Worm (Caenorhabditis elegans) whole organism, mixed stage, embryonic: ENCODE measurements around the gene F35H10.5.

Source experiments
- elt-3 ChIP-seq: fragments of 150-350 bp; optimal IDR thresholded peaks from 2 replicates; lab custom pipeline; 2014; ENCODE audit warnings: missing biosample characterization, missing genetic modification characterization
- lin-13 ChIP-seq: fragments of 150-350 bp; optimal IDR thresholded peaks from 2 replicates; lab custom pipeline; 2014; ENCODE audit warnings: missing biosample characterization, missing genetic modification characterization
- lsy-2 ChIP-seq: fragments of 150-350 bp; optimal IDR thresholded peaks from 2 replicates; lab custom pipeline; 2014; ENCODE audit warnings: missing biosample characterization, missing genetic modification characterization
- nhr-237 ChIP-seq: fragments of 150-350 bp; optimal IDR thresholded peaks from 2 replicates; lab custom pipeline; 2014; ENCODE audit warnings: missing biosample characterization, missing genetic modification characterization
- pha-4 ChIP-seq: fragments of 150-350 bp; optimal IDR thresholded peaks from 2 replicates; lab custom pipeline; 2018; ENCODE audit warnings: missing biosample characterization, missing genetic modification reagents, missing genetic modification characterization
- snpc-4 ChIP-seq: fragments of 150-350 bp; optimal IDR thresholded peaks from 2 replicates; lab custom pipeline; 2014; ENCODE audit warnings: missing biosample characterization, missing genetic modification characterization
- unc-39 ChIP-seq: fragments of 150-350 bp; optimal IDR thresholded peaks from 2 replicates; lab custom pipeline; 2014; ENCODE audit warnings: missing biosample characterization, missing genetic modification characterization
- zip-8 ChIP-seq: fragments of 150-350 bp; optimal IDR thresholded peaks from 2 replicates; lab custom pipeline; 2014; ENCODE audit warnings: missing biosample characterization, missing genetic modification characterization

DNA sequence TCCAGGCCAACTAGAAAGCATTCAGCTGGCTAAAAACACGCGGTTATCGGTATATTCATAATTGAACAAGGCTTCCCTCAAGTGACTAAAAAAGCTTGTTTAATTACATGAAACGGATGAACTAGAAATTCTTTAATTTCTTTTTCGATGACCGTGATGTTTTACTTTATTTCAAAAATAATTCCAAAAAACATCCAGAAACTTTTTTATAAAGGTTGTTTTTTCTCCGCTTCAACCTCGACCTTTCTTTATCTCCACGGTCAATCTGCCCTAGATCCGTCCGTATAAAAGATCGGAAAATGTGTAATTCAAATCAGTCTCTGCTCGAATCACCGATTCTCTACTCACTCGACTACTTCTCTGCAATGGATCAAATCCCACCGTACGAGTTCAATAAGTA lies 45.0 kb downstream of the F35H10.5 start, which contains the start of gene F17E9.5:
- TF ChIP-seq snpc-4 (tag; lab: Kevin White, UChicago) (no peak), unc-39 (tag; lab: Kevin White, UChicago) (no peak), lsy-2 (tag; lab: Kevin White, UChicago) (no peak), elt-3 (tag; lab: Kevin White, UChicago) (no peak), zip-8 (tag; lab: Kevin White, UChicago) (no peak), pha-4 (tag; lab: Kevin White, UChicago) (no peak), lin-13 (tag; lab: Kevin White, UChicago) (no peak), nhr-237 (tag; lab: Kevin White, UChicago) (no peak)
